Worm (Caenorhabditis elegans) whole organism, young adult: ENCODE measurements around the gene B0416.3.

ENCODE experiments used
- dpl-1 ChIP-seq: fragments of 150-350 bp; optimal IDR thresholded peaks from 2 replicates; lab custom pipeline; 2014; ENCODE audit warnings: missing biosample characterization, missing genetic modification reagents, missing genetic modification characterization
- madf-6 ChIP-seq: fragments of 200-800 bp; sonication (Bioruptor generic); IDR thresholded peaks from 2 replicates; pipeline ENCODE4 v1.3.6; 2022; ENCODE audit warnings: missing genetic modification reagents, missing genetic modification characterization, missing compliant biosample characterization
- snpc-4 ChIP-seq, 5 experiments: fragments of 150-350 bp in 1 of 5; sonication (generic microtip) in 4 of 5; optimal IDR thresholded peaks; 2 replicates each; lab custom pipeline; 2014 to 2018; ENCODE audit warnings: missing genetic modification characterization in 5 of 5, missing biosample characterization in 3 of 5, antibody characterized with exemption in 2 of 5, mild to moderate bottlenecking in 2 of 5, missing compliant biosample characterization in 2 of 5, missing genotype in 2 of 5, moderate library complexity in 2 of 5, missing genetic modification reagents in 1 of 5

DNA sequence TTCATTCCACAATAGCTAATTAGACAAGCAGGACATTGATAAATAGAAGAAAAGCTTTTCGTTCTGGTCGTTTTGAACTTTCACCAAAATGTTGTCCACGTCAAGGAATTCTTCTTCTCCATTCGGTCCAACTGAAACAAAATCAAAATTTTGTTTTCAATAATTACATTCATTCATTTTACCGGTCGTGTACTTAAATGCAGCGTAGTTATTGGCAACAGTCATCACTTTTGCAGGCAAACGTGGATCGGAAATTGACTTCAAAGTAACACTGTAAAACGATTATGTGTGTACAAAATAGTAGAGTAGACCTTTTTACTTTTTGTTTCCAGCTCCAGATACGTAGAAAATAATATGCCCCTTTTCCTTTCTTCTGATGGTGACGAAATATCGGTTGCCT is 35.5 kb upstream of the B0416.3 start:
- TF ChIP-seq snpc-4 (GFP tag; optimal IDR thresholded peaks at IDR 0.05; lab: Kevin White, UChicago): no peak
- no peak for TF ChIP-seq snpc-4 (tag; optimal IDR thresholded peaks at IDR 0.05; lab: Kevin White, UChicago)
- no peak for TF ChIP-seq dpl-1 (GFP tag; lab: Kevin White, UChicago)
- no peak for TF ChIP-seq madf-6 (GFP tag; lab: Robert Waterston, UW)
